Worm (Caenorhabditis elegans): ENCODE results near the gene rft-2.

The rft-2 gene

ce11 chrV:4423087-4423486, 27.3 kb downstream of the rft-2 start:
- TF ChIP-seq mml-1 (tag; optimal IDR thresholded peaks at IDR 0.05) (no peak), nhr-28 (tag; optimal IDR thresholded peaks at IDR 0.05) (no peak), skn-1 (tag; optimal IDR thresholded peaks at IDR 0.05) (no peak), snpc-4 (tag; optimal IDR thresholded peaks at IDR 0.05) (no peak), nfya-1 (tag; optimal IDR thresholded peaks at IDR 0.05; ENCODE audit: insufficient read depth) (no peak), elt-3 (tag; optimal IDR thresholded peaks at IDR 0.05) (no peak), aly-2 (tag; optimal IDR thresholded peaks at IDR 0.05) (no peak), nhr-77 (tag; optimal IDR thresholded peaks at IDR 0.05) (no peak), elt-1 (tag; optimal IDR thresholded peaks at IDR 0.05) (no peak), sea-2 (GFP tag; optimal IDR thresholded peaks at IDR 0.05) (no peak), fkh-10 (GFP tag; optimal IDR thresholded peaks at IDR 0.05) (no peak), pqm-1 (tag; optimal IDR thresholded peaks at IDR 0.05) (no peak), eor-1 (tag; optimal IDR thresholded peaks at IDR 0.05) (no peak), nhr-237 (tag; optimal IDR thresholded peaks at IDR 0.05) (no peak), hmg-11 (tag; optimal IDR thresholded peaks at IDR 0.05) (no peak), fos-1 (tag; optimal IDR thresholded peaks at IDR 0.05) (no peak), ceh-82 (tag; optimal IDR thresholded peaks at IDR 0.05) (no peak), nhr-11 (tag; optimal IDR thresholded peaks at IDR 0.05) (no peak), nhr-12 (tag; optimal IDR thresholded peaks at IDR 0.05) (no peak), ama-1 (optimal IDR thresholded peaks at IDR 0.05) (no peak)

ce11 chrV:4422127-4422526, 28.2 kb downstream of the rft-2 start, which contains the start of gene skr-7:
skr-7 (plus strand) TSS chrV:4422427.
- TF ChIP-seq ceh-16 (tag; optimal IDR thresholded peaks at IDR 0.05) (no peak), ceh-28 (tag; optimal IDR thresholded peaks at IDR 0.05) (no peak), daf-12 (tag; optimal IDR thresholded peaks at IDR 0.05) (no peak), nhr-11 (tag; optimal IDR thresholded peaks at IDR 0.05) (no peak), unc-62 (GFP tag; optimal IDR thresholded peaks at IDR 0.05) (no peak), jun-1 (tag; optimal IDR thresholded peaks at IDR 0.05) (no peak), mml-1 (tag; optimal IDR thresholded peaks at IDR 0.05) (no peak), ceh-9 (tag; optimal IDR thresholded peaks at IDR 0.05) (no peak), aly-2 (tag; optimal IDR thresholded peaks at IDR 0.05) (no peak), nhr-25 (tag; optimal IDR thresholded peaks at IDR 0.05) (no peak), nhr-43 (tag; optimal IDR thresholded peaks at IDR 0.05; ENCODE audit: poor library complexity, severe bottlenecking) (no peak), R02D3.7 (tag; optimal IDR thresholded peaks at IDR 0.05) (no peak), ztf-4 (tag; optimal IDR thresholded peaks at IDR 0.05) (no peak), ztf-11 (tag; optimal IDR thresholded peaks at IDR 0.05) (no peak), fos-1 (tag; optimal IDR thresholded peaks at IDR 0.05) (no peak), pqm-1 (tag; optimal IDR thresholded peaks at IDR 0.05) (no peak), lin-15B (tag; optimal IDR thresholded peaks at IDR 0.05) (no peak), ceh-82 (tag; optimal IDR thresholded peaks at IDR 0.05) (no peak)

ce11 chrV:4421475-4421874, 28.9 kb downstream of the rft-2 start, which contains the start of gene skr-14:
skr-14 (minus strand) TSS chrV:4421575.
- no peak for TF ChIP-seq nhr-28 (tag; optimal IDR thresholded peaks at IDR 0.05)
- no peak for TF ChIP-seq ceh-16 (tag; optimal IDR thresholded peaks at IDR 0.05)
- no peak for TF ChIP-seq egl-27 (tag; optimal IDR thresholded peaks at IDR 0.05)
- TF ChIP-seq elt-2 (tag; optimal IDR thresholded peaks at IDR 0.05), result no peak
- no peak for TF ChIP-seq hmg-11 (tag; optimal IDR thresholded peaks at IDR 0.05)
- TF ChIP-seq nhr-67 (tag; optimal IDR thresholded peaks at IDR 0.05), result no peak
- TF ChIP-seq nhr-25 (tag; optimal IDR thresholded peaks at IDR 0.05), result no peak
- no peak for TF ChIP-seq daf-12 (tag; optimal IDR thresholded peaks at IDR 0.05)
- no peak for TF ChIP-seq fkh-10 (GFP tag; optimal IDR thresholded peaks at IDR 0.05)
- no peak for TF ChIP-seq nhr-43 (tag; optimal IDR thresholded peaks at IDR 0.05; ENCODE audit: poor library complexity, severe bottlenecking)
- TF ChIP-seq nfya-1 (tag; optimal IDR thresholded peaks at IDR 0.05; ENCODE audit: insufficient read depth), result no peak
- TF ChIP-seq sea-2 (GFP tag; optimal IDR thresholded peaks at IDR 0.05), result no peak
- TF ChIP-seq ceh-9 (tag; optimal IDR thresholded peaks at IDR 0.05), result no peak

ce11 chrV:4419767-4420322, 30.5 kb downstream of the rft-2 start, which contains the start of the genes Y47D7A.7 and Y47D7A.2:
Y47D7A.7 (minus strand) TSS chrV:4419867.
Y47D7A.2 (plus strand) TSS chrV:4420272.
- TF ChIP-seq lsy-12 (tag; optimal IDR thresholded peaks at IDR 0.05) (no peak), nhr-77 (tag; optimal IDR thresholded peaks at IDR 0.05) (no peak), pha-4 (tag; optimal IDR thresholded peaks at IDR 0.05) (no peak), mml-1 (tag; optimal IDR thresholded peaks at IDR 0.05) (no peak), mdl-1 (tag; optimal IDR thresholded peaks at IDR 0.05) (no peak), nhr-11 (tag; optimal IDR thresholded peaks at IDR 0.05) (no peak), hmg-11 (tag; optimal IDR thresholded peaks at IDR 0.05) (no peak), zag-1 (tag; optimal IDR thresholded peaks at IDR 0.05) (no peak), unc-39 (tag; optimal IDR thresholded peaks at IDR 0.05) (no peak), nfya-1 (tag; optimal IDR thresholded peaks at IDR 0.05; ENCODE audit: insufficient read depth) (no peak), ztf-11 (tag; optimal IDR thresholded peaks at IDR 0.05) (no peak), elt-1 (tag; optimal IDR thresholded peaks at IDR 0.05) (no peak), nhr-43 (tag; optimal IDR thresholded peaks at IDR 0.05; ENCODE audit: poor library complexity, severe bottlenecking) (no peak), lin-15B (tag; optimal IDR thresholded peaks at IDR 0.05) (no peak), egl-27 (tag; optimal IDR thresholded peaks at IDR 0.05) (no peak), daf-12 (tag; optimal IDR thresholded peaks at IDR 0.05) (no peak), ama-1 (optimal IDR thresholded peaks at IDR 0.05) (no peak)
